Fruit fly (Drosophila melanogaster) whole organism, embryonic: ENCODE results near the gene CG5377.
A peak's percentile ranks its signal among the peaks of the same experiment; 100 is the strongest.

ENCODE experiments used
- Antp ChIP-seq: fragments of 200-800 bp; sonication (Bioruptor generic); optimal IDR thresholded peaks from 3 replicates; lab custom pipeline; 2016; ENCODE audit warnings: missing biosample characterization, missing genetic modification characterization
- Awh ChIP-seq: fragments of 200-800 bp; sonication (Bioruptor generic); IDR thresholded peaks from 2 replicates; pipeline ENCODE4, ENCODE4 v1.3.6; 2022; ENCODE audit warnings: missing biosample characterization, missing genetic modification characterization
- CG10274 ChIP-seq: fragments of 200-800 bp; sonication (Bioruptor generic); optimal IDR thresholded peaks from 3 replicates; lab custom pipeline; 2017; ENCODE audit warnings: missing biosample characterization, mild to moderate bottlenecking, missing genetic modification characterization
- CG10543 ChIP-seq: fragments of 200-800 bp; sonication (Bioruptor generic); optimal IDR thresholded peaks from 3 replicates; lab custom pipeline; 2017; ENCODE audit warnings: missing biosample characterization, mild to moderate bottlenecking, missing genetic modification characterization, moderate library complexity
- CG10959 ChIP-seq: fragments of 200-800 bp; sonication (Bioruptor generic); IDR thresholded peaks from 2 replicates; pipeline ENCODE4 v1.3.6; 2022; ENCODE audit warnings: missing biosample characterization, missing genetic modification characterization
- CG11504 ChIP-seq: fragments of 200-800 bp; sonication (Bioruptor generic); optimal IDR thresholded peaks from 3 replicates; lab custom pipeline; 2019; ENCODE audit warnings: missing biosample characterization, mild to moderate bottlenecking, missing genetic modification characterization, moderate library complexity
- CG12236 ChIP-seq: fragments of 200-800 bp; sonication (Bioruptor generic); optimal IDR thresholded peaks from 2 replicates; lab custom pipeline; 2016; ENCODE audit warnings: missing biosample characterization, missing genetic modification characterization
- CG14441 ChIP-seq: fragments of 200-800 bp; sonication (Bioruptor generic); IDR thresholded peaks from 2 replicates; pipeline ENCODE4 v1.3.6; 2022; ENCODE audit warnings: missing biosample characterization, missing genetic modification characterization
- CG1603 ChIP-seq: fragments of 200-800 bp; sonication (Bioruptor generic); optimal IDR thresholded peaks from 2 replicates; lab custom pipeline; 2019; ENCODE audit warnings: missing biosample characterization, mild to moderate bottlenecking, missing genetic modification characterization, moderate library complexity
- CG17186 ChIP-seq: fragments of 200-800 bp; sonication (Bioruptor generic); optimal IDR thresholded peaks from 3 replicates; lab custom pipeline; 2017; ENCODE audit warnings: missing biosample characterization, missing genetic modification reagents, missing genetic modification characterization
- CG31224 ChIP-seq: fragments of 200-800 bp; sonication (Bioruptor generic); IDR thresholded peaks from 2 replicates; pipeline ENCODE4 v1.3.6; 2022; ENCODE audit warnings: missing biosample characterization, missing genetic modification characterization
- CG31388 ChIP-seq: fragments of 200-800 bp; sonication (Bioruptor generic); optimal IDR thresholded peaks from 2 replicates; lab custom pipeline; 2016; ENCODE audit warnings: missing biosample characterization, missing genetic modification characterization
- CG31441 ChIP-seq: fragments of 200-800 bp; sonication (Bioruptor generic); IDR thresholded peaks from 2 replicates; pipeline ENCODE4 v1.3.6; 2022; ENCODE audit warnings: missing biosample characterization, missing genetic modification characterization
- CG3847 ChIP-seq: fragments of 200-800 bp; sonication (Bioruptor generic); IDR thresholded peaks from 2 replicates; pipeline ENCODE4 v1.3.6; 2022; ENCODE audit warnings: missing biosample characterization, missing genetic modification characterization
- CG3995 ChIP-seq: fragments of 200-800 bp; sonication (Bioruptor generic); optimal IDR thresholded peaks from 3 replicates; lab custom pipeline; 2016; ENCODE audit warnings: missing biosample characterization, missing genetic modification characterization
- CG4328 ChIP-seq: fragments of 200-800 bp; sonication (Bioruptor generic); optimal IDR thresholded peaks from 3 replicates; lab custom pipeline; 2017; ENCODE audit warnings: missing biosample characterization, missing genetic modification reagents, missing genetic modification characterization
- CG4424 ChIP-seq: fragments of 200-800 bp; sonication (Bioruptor generic); optimal IDR thresholded peaks from 3 replicates; lab custom pipeline; 2016; ENCODE audit warnings: missing biosample characterization, missing genetic modification characterization
- CG6765 ChIP-seq: fragments of 200-800 bp; sonication (Bioruptor generic); optimal IDR thresholded peaks from 3 replicates; lab custom pipeline; 2017; ENCODE audit warnings: missing biosample characterization, mild to moderate bottlenecking, missing genetic modification characterization
- CG6813 ChIP-seq: fragments of 200-800 bp; sonication (Bioruptor generic); optimal IDR thresholded peaks from 2 replicates; lab custom pipeline; 2017; ENCODE audit warnings: missing biosample characterization, missing genetic modification characterization, mild to moderate bottlenecking, moderate library complexity, missing genetic modification reagents
- CG7357 ChIP-seq: fragments of 200-800 bp; sonication (Bioruptor generic); IDR thresholded peaks from 3 replicates; pipeline ENCODE4 v1.3.6; 2022; ENCODE audit warnings: missing biosample characterization, missing genetic modification characterization
- CG7987 ChIP-seq: fragments of 200-800 bp; sonication (Bioruptor generic); optimal IDR thresholded peaks from 2 replicates; lab custom pipeline; 2018; ENCODE audit warnings: missing biosample characterization, mild to moderate bottlenecking, missing genetic modification characterization, moderate library complexity
- CG8765 ChIP-seq: fragments of 200-800 bp; sonication (Bioruptor generic); IDR thresholded peaks from 2 replicates; pipeline ENCODE4 v1.3.6; 2022; ENCODE audit warnings: missing biosample characterization, missing genetic modification characterization
- Chrac-16 ChIP-seq: fragments of 200-800 bp; sonication (Bioruptor generic); optimal IDR thresholded peaks from 3 replicates; lab custom pipeline; 2016; ENCODE audit warnings: missing biosample characterization, missing genetic modification characterization
- D19A ChIP-seq: fragments of 200-800 bp; optimal IDR thresholded peaks from 3 replicates; lab custom pipeline; 2019; ENCODE audit warnings: missing biosample characterization, mild to moderate bottlenecking, missing genetic modification characterization, moderate library complexity
- E2f2 ChIP-seq: fragments of 200-800 bp; sonication (Bioruptor generic); IDR thresholded peaks from 2 replicates; pipeline ENCODE4 v1.3.6; 2022; ENCODE audit warnings: missing biosample characterization, missing genetic modification characterization
- HLHmδ ChIP-seq: fragments of 200-800 bp; sonication (Bioruptor generic); optimal IDR thresholded peaks from 2 replicates; lab custom pipeline; 2018; ENCODE audit warnings: missing biosample characterization, mild to moderate bottlenecking, missing genetic modification characterization, moderate library complexity
- Hand ChIP-seq: fragments of 200-800 bp; sonication (Bioruptor generic); optimal IDR thresholded peaks from 2 replicates; lab custom pipeline; 2017; ENCODE audit warnings: mild to moderate bottlenecking, missing biosample characterization, missing genetic modification reagents, missing genetic modification characterization
- NC2β ChIP-seq: fragments of 200-800 bp; sonication (Bioruptor generic); optimal IDR thresholded peaks from 2 replicates; lab custom pipeline; 2016; ENCODE audit warnings: missing biosample characterization, missing genetic modification characterization
- Sox100B ChIP-seq: fragments of 200-800 bp; sonication (Bioruptor generic); optimal IDR thresholded peaks from 3 replicates; lab custom pipeline; 2018; ENCODE audit warnings: missing biosample characterization, mild to moderate bottlenecking, missing genetic modification characterization
- Sry-δ ChIP-seq: fragments of 200-800 bp; sonication (Bioruptor generic); optimal IDR thresholded peaks from 2 replicates; lab custom pipeline; 2016; ENCODE audit warnings: missing biosample characterization, missing genetic modification characterization
- az2 ChIP-seq: fragments of 200-800 bp; sonication (Bioruptor generic); optimal IDR thresholded peaks from 3 replicates; lab custom pipeline; 2016; ENCODE audit warnings: missing biosample characterization, missing genetic modification characterization
- chif ChIP-seq, 2 experiments: fragments of 200-800 bp; sonication (Bioruptor generic); optimal IDR thresholded peaks; 3 replicates each; lab custom pipeline; 2016; ENCODE audit warnings: missing biosample characterization in 2 of 2, missing genetic modification characterization in 2 of 2
- corto ChIP-seq: fragments of 200-800 bp; sonication (Bioruptor generic); optimal IDR thresholded peaks from 2 replicates; lab custom pipeline; 2016; ENCODE audit warnings: missing biosample characterization, mild to moderate bottlenecking, missing genetic modification characterization, moderate library complexity
- gcm2 ChIP-seq: fragments of 200-800 bp; sonication (Bioruptor generic); optimal IDR thresholded peaks from 2 replicates; lab custom pipeline; 2016; ENCODE audit warnings: missing biosample characterization, missing genetic modification characterization
- grn ChIP-seq: fragments of 200-800 bp; sonication (Bioruptor generic); optimal IDR thresholded peaks from 3 replicates; lab custom pipeline; 2017; ENCODE audit warnings: missing biosample characterization, missing genetic modification characterization
- gsb ChIP-seq: fragments of 200-800 bp; sonication (Bioruptor generic); IDR thresholded peaks from 2 replicates; pipeline ENCODE4 v1.3.6; 2022; ENCODE audit warnings: missing biosample characterization, missing genetic modification characterization
- jumu ChIP-seq: fragments of 200-800 bp; sonication (Bioruptor generic); optimal IDR thresholded peaks from 3 replicates; lab custom pipeline; 2016; ENCODE audit warnings: missing biosample characterization, missing genetic modification characterization
- klu ChIP-seq: fragments of 200-800 bp; sonication (Bioruptor generic); IDR thresholded peaks from 2 replicates; pipeline ENCODE4 v1.3.6; 2022; ENCODE audit warnings: missing biosample characterization, missing genetic modification characterization
- lov ChIP-seq, 2 experiments: fragments of 200-800 bp in 1 of 2; fragments of >200 bp in 1 of 2; sonication (Bioruptor generic) in 1 of 2; IDR thresholded peaks in 1 of 2; optimal IDR thresholded peaks in 1 of 2; 2 replicates in 1 of 2; 3 replicates in 1 of 2; pipeline versions ENCODE4 v1.3.6 to Lab custom; 2017 to 2022; ENCODE audit warnings: missing biosample characterization in 1 of 2, missing genetic modification characterization in 1 of 2
- maf-S ChIP-seq: fragments of 200-800 bp; sonication (Bioruptor generic); optimal IDR thresholded peaks from 2 replicates; lab custom pipeline; 2016; ENCODE audit warnings: missing biosample characterization, missing genetic modification characterization
- nerfin-1 ChIP-seq: fragments of 200-800 bp; sonication (Bioruptor generic); optimal IDR thresholded peaks from 3 replicates; lab custom pipeline; 2019; ENCODE audit warnings: missing biosample characterization, mild to moderate bottlenecking, missing genetic modification characterization, moderate library complexity
- org-1 ChIP-seq: fragments of 200-800 bp; sonication (Bioruptor generic); optimal IDR thresholded peaks from 2 replicates; lab custom pipeline; 2017; ENCODE audit warnings: missing biosample characterization, missing genetic modification characterization
- scrt ChIP-seq: fragments of 200-800 bp; sonication (Bioruptor generic); optimal IDR thresholded peaks from 2 replicates; lab custom pipeline; 2018; ENCODE audit warnings: missing biosample characterization, mild to moderate bottlenecking, missing genetic modification characterization, moderate library complexity
- shn ChIP-seq: fragments of 200-800 bp; sonication (Bioruptor generic); optimal IDR thresholded peaks from 3 replicates; lab custom pipeline; 2016; ENCODE audit warnings: missing biosample characterization, missing genetic modification characterization
- sim ChIP-seq: fragments of 200-800 bp; sonication (Bioruptor generic); IDR thresholded peaks from 2 replicates; pipeline ENCODE4 v1.3.6; 2022; ENCODE audit warnings: missing biosample characterization, missing genetic modification characterization
- slou ChIP-seq: fragments of 200-800 bp; sonication (Bioruptor generic); optimal IDR thresholded peaks from 3 replicates; lab custom pipeline; 2016; ENCODE audit warnings: missing biosample characterization, missing genetic modification characterization
- so ChIP-seq: fragments of 200-800 bp; sonication (Bioruptor generic); IDR thresholded peaks from 3 replicates; pipeline ENCODE4 v1.3.6; 2022; ENCODE audit warnings: missing biosample characterization, missing genetic modification characterization
- stwl ChIP-seq: fragments of 200-800 bp; sonication (Bioruptor generic); optimal IDR thresholded peaks from 3 replicates; lab custom pipeline; 2018; ENCODE audit warnings: missing biosample characterization, mild to moderate bottlenecking, missing genetic modification characterization, moderate library complexity
- z ChIP-seq: fragments of 200-800 bp; sonication (Bioruptor generic); IDR thresholded peaks from 3 replicates; pipeline ENCODE4 v1.3.6; 2022; ENCODE audit warnings: missing biosample characterization, missing genetic modification characterization
- zen2 ChIP-seq: fragments of 200-800 bp; sonication (Bioruptor generic); IDR thresholded peaks from 3 replicates; pipeline ENCODE4 v1.3.6; 2022; ENCODE audit warnings: missing biosample characterization, missing genetic modification characterization; ENCODE audit not compliant: partially characterized antibody

Gene CG5377

dm6 chr3R:22491088-22491879 is 23.3 kb upstream of the CG5377 start, which contains the start of the genes CCT1 and tHMG1 (continued):
- no peak for TF ChIP-seq CG10274 (GFP tag; lab: Kevin White, UChicago)
- no peak for TF ChIP-seq Antp (GFP tag; lab: Kevin White, UChicago)
- no peak for TF ChIP-seq CG31441 (GFP tag; lab: Robert Waterston, UW)
- TF ChIP-seq lov (optimal IDR thresholded peaks at IDR 0.05; lab: Kevin White, UChicago), result no peak
- TF ChIP-seq lov (GFP tag; IDR thresholded peaks at IDR 0.05; lab: Robert Waterston, UW), result no peak
- no peak for TF ChIP-seq klu (GFP tag; lab: Robert Waterston, UW)
- TF ChIP-seq CG1603, result peak; percentile 40
- no peak for TF ChIP-seq az2 (GFP tag; lab: Kevin White, UChicago)
- TF ChIP-seq CG3995 (GFP tag; lab: Kevin White, UChicago), result no peak
- TF ChIP-seq Sry-δ, result peak; percentile 87
- no peak for TF ChIP-seq sim (GFP tag; lab: Robert Waterston, UW)
- TF ChIP-seq nerfin-1 (tag; lab: Kevin White, UChicago), result no peak
- no peak for TF ChIP-seq grn
- no peak for TF ChIP-seq gcm2 (GFP tag; lab: Kevin White, UChicago)
- no peak for TF ChIP-seq CG6813 (GFP tag; lab: Kevin White, UChicago)
- no peak for TF ChIP-seq org-1
- TF ChIP-seq CG14441 (GFP tag; lab: Robert Waterston, UW), result no peak
- TF ChIP-seq CG4424 (GFP tag; lab: Kevin White, UChicago), result peak; percentile 24
- TF ChIP-seq CG31388 (GFP tag; lab: Kevin White, UChicago), result no peak
- TF ChIP-seq CG3847 (GFP tag; lab: Robert Waterston, UW), result no peak
- TF ChIP-seq NC2β, result peak; percentile 39
- TF ChIP-seq CG4328, result no peak
- TF ChIP-seq gsb (GFP tag; lab: Robert Waterston, UW), result no peak
- no peak for TF ChIP-seq chif (GFP tag; optimal IDR thresholded peaks at IDR 0.05; lab: Kevin White, UChicago)
- no peak for TF ChIP-seq D19A (tag; lab: Kevin White, UChicago)
- no peak for TF ChIP-seq Hand (GFP tag; lab: Kevin White, UChicago)
- TF ChIP-seq scrt, result no peak
- TF ChIP-seq shn, result no peak
- TF ChIP-seq Awh (GFP tag; lab: Robert Waterston, UW), result no peak
- no peak for TF ChIP-seq so (GFP tag; lab: Robert Waterston, UW)
- no peak for TF ChIP-seq maf-S (GFP tag; lab: Kevin White, UChicago)
- TF ChIP-seq CG10543 (GFP tag; lab: Kevin White, UChicago), result no peak
- TF ChIP-seq CG7987 (GFP tag; lab: Kevin White, UChicago), result no peak
- TF ChIP-seq CG10959 (GFP tag; lab: Robert Waterston, UW), result no peak
- no peak for TF ChIP-seq CG8765 (GFP tag; lab: Robert Waterston, UW)
- no peak for TF ChIP-seq CG6765 (GFP tag; lab: Kevin White, UChicago)
- no peak for TF ChIP-seq CG31224
- TF ChIP-seq CG7357 (GFP tag; lab: Robert Waterston, UW), result no peak
- TF ChIP-seq Sox100B, result no peak
- peak; percentile 95 for TF ChIP-seq zen2
- no peak for TF ChIP-seq Chrac-16 (GFP tag; lab: Kevin White, UChicago)
- peak; percentile 81 for TF ChIP-seq E2f2
- peak; percentile 17 for TF ChIP-seq CG17186 (GFP tag; lab: Kevin White, UChicago)
- no peak for TF ChIP-seq CG12236
- TF ChIP-seq slou (GFP tag; lab: Kevin White, UChicago), result no peak
- peak; percentile 55 for TF ChIP-seq stwl (tag; lab: Kevin White, UChicago)
- TF ChIP-seq corto (GFP tag; lab: Kevin White, UChicago), result no peak
- TF ChIP-seq jumu, result no peak
- TF ChIP-seq HLHmδ, result no peak
- no peak for TF ChIP-seq CG11504 (tag; lab: Kevin White, UChicago)
- TF ChIP-seq z (GFP tag; lab: Robert Waterston, UW), result no peak
